Worm (Caenorhabditis elegans): ENCODE measurements around the gene ifta-2.
"Not testable (repeated sequence)": the region's sequence is repeated elsewhere in the genome, so short reads cannot be mapped to it uniquely, and the experiment has no call there.

Gene ifta-2

DNA sequence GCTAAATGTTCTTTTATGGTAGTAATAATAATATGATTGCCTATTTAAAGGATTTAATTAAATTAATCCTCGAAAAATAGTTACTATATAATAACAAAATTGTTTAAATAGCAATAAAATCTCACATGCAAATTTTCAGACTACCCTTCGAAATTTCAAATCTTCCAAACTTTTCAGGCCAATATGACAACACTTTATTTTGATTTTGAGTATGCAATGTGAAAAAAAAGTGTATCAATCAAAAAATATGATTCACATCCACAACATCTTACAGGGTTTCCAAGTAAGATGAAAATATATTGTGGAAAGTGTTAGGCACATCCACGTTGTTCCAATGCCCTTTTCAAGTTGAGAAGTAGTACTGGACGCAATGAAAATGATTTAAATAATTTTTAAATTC lies 10.0 kb upstream of the ifta-2 start, which contains the start of gene snf-9:
Gene snf-9, plus strand, starts transcription at position 301 of the 400 bp plus-strand sequence.
- TF ChIP-seq ceh-30 (tag; optimal IDR thresholded peaks at IDR 0.05) = no peak
- TF ChIP-seq F13H6.1 (tag; optimal IDR thresholded peaks at IDR 0.05) = no peak
- no peak for TF ChIP-seq sox-2 (GFP tag; IDR thresholded peaks at IDR 0.05)
- no peak for TF ChIP-seq elt-4 (tag; optimal IDR thresholded peaks at IDR 0.05)
- no peak for TF ChIP-seq ref-2 (tag; optimal IDR thresholded peaks at IDR 0.05)
- no peak for TF ChIP-seq odd-2 (tag; optimal IDR thresholded peaks at IDR 0.05)
- no peak for TF ChIP-seq T23F11.4 (GFP tag; optimal IDR thresholded peaks at IDR 0.05)
- TF ChIP-seq K09A11.1 (tag; optimal IDR thresholded peaks at IDR 0.05; ENCODE audit: insufficient read depth) = no peak
- no peak for TF ChIP-seq dmd-4 (tag; optimal IDR thresholded peaks at IDR 0.05; ENCODE audit: borderline replicate concordance)
- no peak for TF ChIP-seq hlh-8 (tag; optimal IDR thresholded peaks at IDR 0.05)
- no peak for TF ChIP-seq ceh-2 (tag; optimal IDR thresholded peaks at IDR 0.05)
- TF ChIP-seq fkh-6 (tag; optimal IDR thresholded peaks at IDR 0.05) = no peak
- TF ChIP-seq ets-4 (tag; optimal IDR thresholded peaks at IDR 0.05) = no peak
- no peak for TF ChIP-seq C08G9.2 (tag; optimal IDR thresholded peaks at IDR 0.05)
- TF ChIP-seq unc-55 (GFP tag; optimal IDR thresholded peaks at IDR 0.05) = no peak
- no peak for TF ChIP-seq ceh-31 (tag; optimal IDR thresholded peaks at IDR 0.05)

ce11 chrIV:17308211-17308610 lies 6.4 kb upstream of the ifta-2 start, which contains the start of gene T28F3.9:
TSS of gene T28F3.9 (plus strand) at chrIV:17308511.
- no peak for TF ChIP-seq C38D4.7 (GFP tag; optimal IDR thresholded peaks at IDR 0.05)
- TF ChIP-seq odd-2 (tag; optimal IDR thresholded peaks at IDR 0.05) = no peak
- TF ChIP-seq ceh-2 (tag; optimal IDR thresholded peaks at IDR 0.05) = no peak
- TF ChIP-seq nhr-11 (tag; optimal IDR thresholded peaks at IDR 0.05) = no peak
- no peak for TF ChIP-seq sox-2 (GFP tag; IDR thresholded peaks at IDR 0.05)
- no peak for TF ChIP-seq pha-4 (tag; optimal IDR thresholded peaks at IDR 0.05)
- no peak for TF ChIP-seq ceh-34 (tag; optimal IDR thresholded peaks at IDR 0.05)
- TF ChIP-seq eyg-1 (tag; optimal IDR thresholded peaks at IDR 0.05) = no peak
- TF ChIP-seq mec-3 (tag; optimal IDR thresholded peaks at IDR 0.05; ENCODE audit: borderline replicate concordance) = no peak
- TF ChIP-seq ceh-31 (tag; optimal IDR thresholded peaks at IDR 0.05) = no peak
- no peak for TF ChIP-seq ceh-48 (tag; optimal IDR thresholded peaks at IDR 0.05)
- TF ChIP-seq rnt-1 (tag; optimal IDR thresholded peaks at IDR 0.05) = no peak
- TF ChIP-seq hlh-8 (tag; optimal IDR thresholded peaks at IDR 0.05) = no peak
- no peak for TF ChIP-seq ahr-1 (tag; optimal IDR thresholded peaks at IDR 0.05)
- TF ChIP-seq K02D7.2 (tag; optimal IDR thresholded peaks at IDR 0.05) = no peak
- TF ChIP-seq pqm-1 (tag; optimal IDR thresholded peaks at IDR 0.05) = no peak
- no peak for TF ChIP-seq nhr-232 (tag; optimal IDR thresholded peaks at IDR 0.05)
- TF ChIP-seq syd-9 (tag; optimal IDR thresholded peaks at IDR 0.05) = no peak
- TF ChIP-seq npax-4 (tag; optimal IDR thresholded peaks at IDR 0.05) = no peak
- no peak for TF ChIP-seq ets-4 (tag; optimal IDR thresholded peaks at IDR 0.05)

- not testable (repeated sequence) for TF ChIP-seq ttx-3 (tag; optimal IDR thresholded peaks at IDR 0.05); ceh-45 (GFP tag; IDR thresholded peaks at IDR 0.05); fkh-6 (tag; optimal IDR thresholded peaks at IDR 0.05)
Observed at ce11 chrIV:17307223-17307622, 5.4 kb upstream of the ifta-2 start, which contains the start of gene T28F3.8. TSS of gene T28F3.8 (minus strand) at chrIV:17307323.

- TF ChIP-seq K02D7.2 (tag; optimal IDR thresholded peaks at IDR 0.05) (no peak), ceh-18 (tag; optimal IDR thresholded peaks at IDR 0.05) (no peak), ceh-2 (tag; optimal IDR thresholded peaks at IDR 0.05) (no peak), unc-42 (tag; optimal IDR thresholded peaks at IDR 0.05) (no peak)
Observed at ce11 chrIV:17294489-17294888, 7.3 kb downstream of the ifta-2 start, which contains the start of gene T28F3.5. TSS of gene T28F3.5 (plus strand) at chrIV:17294789.

DNA sequence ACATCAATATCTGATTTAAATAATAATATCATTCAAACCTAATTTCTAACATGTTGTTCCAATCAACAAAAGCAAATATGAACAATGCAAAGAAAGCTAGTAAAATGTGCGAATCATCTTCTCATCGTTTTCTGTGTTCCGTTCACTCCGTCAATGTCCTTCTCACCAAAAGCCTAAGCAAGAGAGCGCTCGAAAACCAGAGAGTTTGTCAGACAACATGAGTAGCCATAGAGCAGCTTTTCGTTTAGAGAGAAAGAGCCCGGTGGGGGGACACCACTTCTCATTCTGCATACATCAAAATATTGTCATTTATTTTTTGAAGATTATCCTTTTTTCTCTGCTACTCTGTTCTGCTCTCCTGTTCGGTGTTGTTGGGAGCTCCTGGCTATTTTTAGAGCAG lies 8.2 kb downstream of the ifta-2 start:
- TF ChIP-seq unc-55 (GFP tag; optimal IDR thresholded peaks at IDR 0.05) (peak; percentile 18), ceh-48 (tag; optimal IDR thresholded peaks at IDR 0.05) (no peak), mec-3 (tag; optimal IDR thresholded peaks at IDR 0.05; ENCODE audit: borderline replicate concordance) (no peak)
